Fruit fly (Drosophila melanogaster) whole organism, prepupa: Measurements from ENCODE around the gene mof.

ENCODE experiments used
- CG10631 ChIP-seq: fragments of 200-800 bp; sonication (Bioruptor generic); optimal IDR thresholded peaks from 2 replicates; lab custom pipeline; 2016; ENCODE audit warnings: missing biosample characterization, missing genetic modification characterization
- CG11762 ChIP-seq: fragments of 200-800 bp; sonication (Bioruptor generic); optimal IDR thresholded peaks from 3 replicates; lab custom pipeline; 2016; ENCODE audit warnings: missing biosample characterization, missing genetic modification characterization; ENCODE audit not compliant: insufficient read depth
- CG11902 ChIP-seq: fragments of 200-800 bp; sonication (Bioruptor generic); optimal IDR thresholded peaks from 3 replicates; lab custom pipeline; 2016; ENCODE audit warnings: missing biosample characterization, missing genetic modification characterization
- CG15336 ChIP-seq: fragments of 200-800 bp; sonication (Bioruptor generic); IDR thresholded peaks from 2 replicates; pipeline ENCODE4 v1.3.6; 2022; ENCODE audit warnings: missing biosample characterization, missing genetic modification characterization
- CG1621 ChIP-seq: fragments of 200-800 bp; sonication (Bioruptor generic); optimal IDR thresholded peaks from 3 replicates; lab custom pipeline; 2018; ENCODE audit warnings: missing biosample characterization, mild to moderate bottlenecking, missing genetic modification characterization
- CG3032 ChIP-seq: fragments of 200-800 bp; optimal IDR thresholded peaks from 2 replicates; lab custom pipeline; 2019; ENCODE audit warnings: missing biosample characterization, mild to moderate bottlenecking, missing genetic modification characterization, moderate library complexity
- CG31627 ChIP-seq: fragments of 200-800 bp; sonication (Bioruptor generic); optimal IDR thresholded peaks from 3 replicates; lab custom pipeline; 2016; ENCODE audit warnings: missing biosample characterization, missing genetic modification characterization
- CG32006 ChIP-seq: fragments of 200-800 bp; sonication (Bioruptor generic); optimal IDR thresholded peaks from 3 replicates; lab custom pipeline; 2017; ENCODE audit warnings: missing biosample characterization, mild to moderate bottlenecking, missing genetic modification characterization
- CG34406 ChIP-seq: fragments of 200-800 bp; sonication (Bioruptor generic); optimal IDR thresholded peaks from 3 replicates; lab custom pipeline; 2016; ENCODE audit warnings: missing biosample characterization, missing genetic modification characterization
- CG4318 ChIP-seq: fragments of 200-800 bp; sonication (Bioruptor generic); optimal IDR thresholded peaks from 3 replicates; lab custom pipeline; 2017; ENCODE audit warnings: missing biosample characterization, mild to moderate bottlenecking, missing genetic modification characterization
- CG6163 ChIP-seq: fragments of 200-800 bp; sonication (Bioruptor generic); IDR thresholded peaks from 3 replicates; pipeline ENCODE4 v1.3.6; 2022; ENCODE audit warnings: missing biosample characterization, missing genetic modification characterization
- CG6276 ChIP-seq: fragments of 200-800 bp; sonication (Bioruptor generic); optimal IDR thresholded peaks from 2 replicates; lab custom pipeline; 2017; ENCODE audit warnings: missing biosample characterization, mild to moderate bottlenecking, missing genetic modification characterization
- CG6792 ChIP-seq: fragments of 200-800 bp; sonication (Bioruptor generic); optimal IDR thresholded peaks from 3 replicates; lab custom pipeline; 2016; ENCODE audit warnings: missing biosample characterization, missing genetic modification characterization
- CG6808 ChIP-seq: fragments of 200-800 bp; sonication (Bioruptor generic); optimal IDR thresholded peaks from 3 replicates; lab custom pipeline; 2017; ENCODE audit warnings: missing biosample characterization, missing genetic modification characterization, mild to moderate bottlenecking, moderate library complexity, missing genetic modification reagents
- CG6854 ChIP-seq: fragments of 200-800 bp; sonication (Bioruptor generic); optimal IDR thresholded peaks from 2 replicates; lab custom pipeline; 2017; ENCODE audit warnings: missing biosample characterization, mild to moderate bottlenecking, missing genetic modification characterization
- CG7368 ChIP-seq: fragments of 200-800 bp; sonication (Bioruptor generic); optimal IDR thresholded peaks from 3 replicates; lab custom pipeline; 2016; ENCODE audit warnings: missing biosample characterization, missing genetic modification characterization
- CG8119 ChIP-seq: fragments of 200-800 bp; sonication (Bioruptor generic); IDR thresholded peaks from 3 replicates; pipeline ENCODE4 v1.3.6; 2022; ENCODE audit warnings: missing biosample characterization, missing genetic modification characterization
- CG8632 ChIP-seq: fragments of 200-800 bp; sonication (Bioruptor generic); optimal IDR thresholded peaks from 3 replicates; lab custom pipeline; 2016; ENCODE audit warnings: missing biosample characterization, missing genetic modification characterization
- CG9139 ChIP-seq: fragments of 200-800 bp; sonication (Bioruptor generic); optimal IDR thresholded peaks from 3 replicates; lab custom pipeline; 2017; ENCODE audit warnings: missing biosample characterization, mild to moderate bottlenecking, missing genetic modification characterization
- Eip75B ChIP-seq: fragments of 200-800 bp; sonication (Bioruptor generic); optimal IDR thresholded peaks from 3 replicates; lab custom pipeline; 2016; ENCODE audit warnings: missing biosample characterization, missing genetic modification characterization
- Ets21C ChIP-seq: fragments of 200-800 bp; sonication (Bioruptor generic); optimal IDR thresholded peaks from 3 replicates; lab custom pipeline; 2016; ENCODE audit warnings: missing biosample characterization, missing genetic modification characterization
- Hr39 ChIP-seq: fragments of 200-800 bp; sonication (Bioruptor generic); optimal IDR thresholded peaks from 2 replicates; lab custom pipeline; 2016; ENCODE audit warnings: missing biosample characterization, missing genetic modification characterization
- Hr4 ChIP-seq: fragments of 200-800 bp; sonication (Bioruptor generic); optimal IDR thresholded peaks from 3 replicates; lab custom pipeline; 2016; ENCODE audit warnings: missing biosample characterization, missing genetic modification characterization
- Lpt ChIP-seq: fragments of 200-800 bp; sonication (Bioruptor generic); optimal IDR thresholded peaks from 3 replicates; lab custom pipeline; 2016; ENCODE audit warnings: missing biosample characterization, missing genetic modification characterization
- OdsH ChIP-seq: fragments of 200-800 bp; sonication (Bioruptor generic); optimal IDR thresholded peaks from 3 replicates; lab custom pipeline; 2016; ENCODE audit warnings: missing biosample characterization, missing genetic modification characterization
- Smox ChIP-seq: fragments of 200-800 bp; sonication (Bioruptor generic); optimal IDR thresholded peaks from 3 replicates; lab custom pipeline; 2016; ENCODE audit warnings: missing biosample characterization, missing genetic modification characterization
- Sox15 ChIP-seq: fragments of 200-800 bp; sonication (Bioruptor generic); optimal IDR thresholded peaks from 3 replicates; lab custom pipeline; 2016; ENCODE audit warnings: missing biosample characterization, missing genetic modification characterization
- achi ChIP-seq: fragments of 200-800 bp; sonication (Bioruptor generic); optimal IDR thresholded peaks from 3 replicates; lab custom pipeline; 2016; ENCODE audit warnings: missing biosample characterization, missing genetic modification characterization
- dac ChIP-seq: fragments of 200-800 bp; sonication (Bioruptor generic); optimal IDR thresholded peaks from 2 replicates; lab custom pipeline; 2017; ENCODE audit warnings: missing biosample characterization, mild to moderate bottlenecking, missing genetic modification characterization
- dsx ChIP-seq: fragments of 200-800 bp; optimal IDR thresholded peaks from 3 replicates; lab custom pipeline; 2019; ENCODE audit warnings: missing biosample characterization, mild to moderate bottlenecking, missing genetic modification characterization, moderate library complexity; ENCODE audit not compliant: poor library complexity, severe bottlenecking
- eg ChIP-seq: fragments of 200-800 bp; sonication (Bioruptor generic); IDR thresholded peaks from 3 replicates; pipeline ENCODE4 v1.3.6; 2022; ENCODE audit warnings: missing biosample characterization, missing genetic modification characterization
- fkh ChIP-seq: fragments of 200-800 bp; sonication (Bioruptor generic); optimal IDR thresholded peaks from 3 replicates; lab custom pipeline; 2017; ENCODE audit warnings: missing biosample characterization, mild to moderate bottlenecking, missing genetic modification characterization, moderate library complexity
- lz ChIP-seq: fragments of 200-800 bp; sonication (Bioruptor generic); optimal IDR thresholded peaks from 3 replicates; lab custom pipeline; 2016; ENCODE audit warnings: missing biosample characterization, missing genetic modification characterization
- salr ChIP-seq, 2 experiments: fragments of 200-800 bp; sonication (Bioruptor generic); optimal IDR thresholded peaks; 3 replicates each; lab custom pipeline; 2016 to 2018; ENCODE audit warnings: missing biosample characterization in 2 of 2, missing genetic modification characterization in 2 of 2, mild to moderate bottlenecking in 1 of 2
- spab ChIP-seq: fragments of 200-800 bp; sonication (Bioruptor generic); optimal IDR thresholded peaks from 2 replicates; lab custom pipeline; 2017; ENCODE audit warnings: missing biosample characterization, mild to moderate bottlenecking, missing genetic modification characterization, missing genetic modification reagents
- ss ChIP-seq, 2 experiments: fragments of 200-800 bp; sonication (Bioruptor generic); optimal IDR thresholded peaks; 2 replicates in 1 of 2; 3 replicates in 1 of 2; lab custom pipeline; 2017 to 2018; ENCODE audit warnings: mild to moderate bottlenecking in 2 of 2, missing biosample characterization in 2 of 2, missing genetic modification characterization in 2 of 2, moderate library complexity in 1 of 2
- svp ChIP-seq: fragments of 200-800 bp; sonication (Bioruptor generic); peaks from one replicate; lab custom pipeline; 2016; ENCODE audit warnings: missing biosample characterization, missing genetic modification characterization
- vri ChIP-seq: fragments of 200-800 bp; sonication (Bioruptor generic); optimal IDR thresholded peaks from 3 replicates; lab custom pipeline; 2016; ENCODE audit warnings: missing biosample characterization, mild to moderate bottlenecking, missing genetic modification characterization

The mof gene

dm6 chrX:5894529-5895487, 18.2 kb upstream of the mof start (continued):
- TF ChIP-seq OdsH (peak; percentile 7), CG6276 (GFP tag; lab: Kevin White, UChicago) (peak; percentile 6), Eip75B (GFP tag; lab: Kevin White, UChicago) (no peak), salr (GFP tag; optimal IDR thresholded peaks at IDR 0.05; lab: Kevin White, UChicago) (peak in 1 of 2 experiments; percentile 9), dac (GFP tag; lab: Kevin White, UChicago) (no peak), dsx (GFP tag; lab: Kevin White, UChicago) (no peak), CG6808 (no peak), Hr4 (GFP tag; lab: Kevin White, UChicago) (peak; percentile 17), spab (peak; percentile 12), Hr39 (GFP tag; lab: Kevin White, UChicago) (peak; percentile 15), CG8632 (GFP tag; lab: Kevin White, UChicago) (no peak), vri (GFP tag; lab: Kevin White, UChicago) (no peak), CG9139 (GFP tag; lab: Kevin White, UChicago) (no peak), CG32006 (GFP tag; lab: Kevin White, UChicago) (peak; percentile 41), CG10631 (GFP tag; lab: Kevin White, UChicago) (peak; percentile 35), CG6792 (GFP tag; lab: Kevin White, UChicago) (peak; percentile 42), fkh (peak; percentile 48), CG15336 (GFP tag; lab: Robert Waterston, UW) (peak; percentile 38; the same call in 1 of the 2 replicates), ss (GFP tag; optimal IDR thresholded peaks at IDR 0.05; lab: Kevin White, UChicago) (peak in 1 of 2 experiments; percentile 27), CG34406 (GFP tag; lab: Kevin White, UChicago) (peak; percentile 2)

DNA sequence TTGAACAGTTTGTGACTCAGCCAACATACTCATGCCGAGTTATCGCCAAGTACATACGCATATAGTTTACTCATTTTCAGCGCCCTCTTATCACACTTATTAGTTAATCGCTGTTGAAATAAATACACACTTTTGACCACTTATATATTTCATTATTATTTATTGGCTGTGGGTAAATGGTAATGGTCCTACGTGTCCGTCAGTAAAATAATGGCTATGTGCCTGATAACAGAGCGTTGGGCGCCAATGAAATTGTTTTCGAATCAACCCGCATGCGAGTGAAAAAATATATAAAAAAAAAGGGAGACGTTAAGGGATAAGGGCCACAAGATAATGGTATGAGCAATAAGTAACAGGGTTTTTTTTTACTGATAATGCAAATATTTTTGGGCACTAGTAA, 16.5 kb upstream of the mof start:
- TF ChIP-seq CG3032 (tag; lab: Kevin White, UChicago) (no peak), eg (GFP tag; lab: Robert Waterston, UW) (no peak), svp (GFP tag; lab: Kevin White, UChicago) (peak; percentile 20), vri (GFP tag; lab: Kevin White, UChicago) (peak; percentile 11), CG1621 (no peak), CG6163 (GFP tag; lab: Robert Waterston, UW) (0 out of 3 replicates have a peak, but pooled peaks have one; percentile 11), Smox (GFP tag; lab: Kevin White, UChicago) (no peak), fkh (no peak)

DNA sequence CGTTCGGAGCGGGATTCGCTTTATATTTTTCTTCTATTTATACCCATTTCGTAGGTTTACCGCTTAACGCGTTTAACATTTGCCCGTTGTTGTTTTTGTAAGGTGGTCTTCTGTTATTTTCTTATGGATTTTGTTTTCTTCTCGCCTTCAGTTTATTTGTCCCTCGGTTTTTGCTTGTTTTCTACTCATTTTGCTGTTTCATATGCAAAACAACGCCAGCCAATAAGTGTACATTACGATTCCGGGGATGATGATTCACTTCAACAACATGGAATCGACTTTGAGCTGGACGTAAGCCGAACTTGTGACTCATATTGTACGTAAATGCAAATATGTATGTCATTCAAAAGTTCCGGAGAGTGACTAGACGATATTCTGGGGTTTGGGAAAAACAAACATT, 15.9 kb upstream of the mof start:
- TF ChIP-seq CG9139 (GFP tag; lab: Kevin White, UChicago), result peak; percentile 23
- TF ChIP-seq ss (GFP tag; optimal IDR thresholded peaks at IDR 0.05; lab: Kevin White, UChicago), result peak in 1 of 2 experiments; percentile 21
- no peak for TF ChIP-seq achi (GFP tag; lab: Kevin White, UChicago)
- no peak for TF ChIP-seq Sox15 (GFP tag; lab: Kevin White, UChicago)
- TF ChIP-seq Lpt (GFP tag; lab: Kevin White, UChicago), result no peak
- TF ChIP-seq CG1621, result peak; percentile 30
- no peak for TF ChIP-seq eg (GFP tag; lab: Robert Waterston, UW)

DNA sequence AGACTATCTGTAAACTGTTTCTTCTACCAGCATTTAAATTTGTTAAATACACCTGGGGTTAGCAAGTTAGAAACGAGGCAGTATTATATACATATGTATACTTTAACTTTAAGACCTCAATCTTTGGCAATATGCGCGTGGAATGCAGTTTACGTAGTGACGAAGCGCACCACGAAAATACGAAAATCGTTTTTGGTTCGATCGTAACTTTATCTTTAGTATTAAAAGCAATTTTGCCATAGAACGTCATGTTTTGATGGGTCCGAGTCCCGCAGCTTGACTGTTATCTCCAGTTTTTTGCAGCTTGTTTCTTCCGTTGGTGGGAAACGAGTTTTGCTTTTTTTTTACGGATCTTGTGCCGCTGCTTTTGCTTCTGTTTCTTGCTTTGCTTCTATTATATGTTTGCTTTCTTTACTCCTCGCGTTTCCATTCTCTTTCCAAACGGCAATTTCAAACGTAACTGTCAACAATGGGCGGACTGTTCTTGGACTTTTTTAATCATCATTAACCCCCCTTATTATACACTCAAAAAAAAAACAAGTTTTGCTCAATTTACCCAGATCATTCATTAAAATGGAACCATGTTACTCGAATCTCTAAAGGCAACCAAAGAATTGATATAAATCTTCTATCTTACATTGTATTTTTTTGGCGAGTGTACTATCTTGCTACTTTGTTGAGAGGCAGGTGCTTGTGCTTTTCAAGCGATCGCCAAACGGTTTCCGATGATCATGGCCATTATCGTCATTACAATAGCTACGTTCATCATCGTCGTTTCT, 15.2 kb upstream of the mof start:
- no peak for TF ChIP-seq CG6854 (GFP tag; lab: Kevin White, UChicago)
- TF ChIP-seq CG8119 (GFP tag; lab: Robert Waterston, UW), result peak; percentile 62; the same call in 2 of the 3 replicates
- TF ChIP-seq CG11902, result no peak
- no peak for TF ChIP-seq CG9139 (GFP tag; lab: Kevin White, UChicago)
- TF ChIP-seq CG6792 (GFP tag; lab: Kevin White, UChicago), result peak; percentile 37
- TF ChIP-seq Eip75B (GFP tag; lab: Kevin White, UChicago), result peak; percentile 44
- peak; percentile 38 for TF ChIP-seq CG6276 (GFP tag; lab: Kevin White, UChicago)
- no peak for TF ChIP-seq CG1621
- peak; percentile 20 for TF ChIP-seq CG6808
- TF ChIP-seq CG11762, result peak; percentile 40
- TF ChIP-seq Ets21C (GFP tag; lab: Kevin White, UChicago), result peak; percentile 36
- TF ChIP-seq CG10631 (GFP tag; lab: Kevin White, UChicago), result peak; percentile 63
- TF ChIP-seq CG4318 (GFP tag; lab: Kevin White, UChicago), result peak; percentile 64
- peak; percentile 76 for TF ChIP-seq CG6163 (GFP tag; lab: Robert Waterston, UW)
- peak; percentile 53 for TF ChIP-seq lz (GFP tag; lab: Kevin White, UChicago)
- TF ChIP-seq achi (GFP tag; lab: Kevin White, UChicago), result peak; percentile 56
- peak; percentile 61 for TF ChIP-seq CG31627
- peak; percentile 61 for TF ChIP-seq Lpt (GFP tag; lab: Kevin White, UChicago)
- peak; percentile 81 for TF ChIP-seq dsx (GFP tag; lab: Kevin White, UChicago)
- peak; percentile 66 for TF ChIP-seq Hr39 (GFP tag; lab: Kevin White, UChicago)
- TF ChIP-seq vri (GFP tag; lab: Kevin White, UChicago), result peak; percentile 62
- TF ChIP-seq CG7368 (GFP tag; lab: Kevin White, UChicago), result peak; percentile 9
